Fruit fly (Drosophila melanogaster) whole organism, prepupa: ENCODE measurements around the gene Octbeta1R.

ENCODE experiments used
- CG10669 ChIP-seq: fragments of 200-800 bp; sonication (Bioruptor generic); optimal IDR thresholded peaks from 3 replicates; lab custom pipeline; 2018; ENCODE audit warnings: missing biosample characterization, mild to moderate bottlenecking, missing genetic modification characterization, moderate library complexity
- CG11294 ChIP-seq: fragments of 200-800 bp; sonication (Bioruptor generic); IDR thresholded peaks from 2 replicates; pipeline ENCODE4 v1.3.6; 2022; ENCODE audit warnings: missing biosample characterization, missing genetic modification characterization
- Gug ChIP-seq: fragments of 200-800 bp; sonication (Bioruptor generic); IDR thresholded peaks from 2 replicates; pipeline ENCODE4 v1.3.6; 2022; ENCODE audit warnings: missing biosample characterization, missing genetic modification characterization
- net ChIP-seq: fragments of 200-800 bp; sonication (Bioruptor generic); optimal IDR thresholded peaks from 3 replicates; lab custom pipeline; 2016; ENCODE audit warnings: missing biosample characterization, missing genetic modification characterization

dm6 chr3R:22467939-22468571, 29.0 kb upstream of the Octbeta1R start, which contains the start of the genes CG5377 and Nrx-1:
- TF ChIP-seq CG10669 (no peak), net (GFP tag; lab: Kevin White, UChicago) (no peak), CG11294 (GFP tag; lab: Robert Waterston, UW) (no peak), Gug (no peak)
